Worm (Caenorhabditis elegans): ENCODE data around the gene fbxa-99.
"Not testable (repeated sequence)": the region's sequence is repeated elsewhere in the genome, so short reads cannot be mapped to it uniquely, and the experiment has no call there.

Gene fbxa-99

DNA sequence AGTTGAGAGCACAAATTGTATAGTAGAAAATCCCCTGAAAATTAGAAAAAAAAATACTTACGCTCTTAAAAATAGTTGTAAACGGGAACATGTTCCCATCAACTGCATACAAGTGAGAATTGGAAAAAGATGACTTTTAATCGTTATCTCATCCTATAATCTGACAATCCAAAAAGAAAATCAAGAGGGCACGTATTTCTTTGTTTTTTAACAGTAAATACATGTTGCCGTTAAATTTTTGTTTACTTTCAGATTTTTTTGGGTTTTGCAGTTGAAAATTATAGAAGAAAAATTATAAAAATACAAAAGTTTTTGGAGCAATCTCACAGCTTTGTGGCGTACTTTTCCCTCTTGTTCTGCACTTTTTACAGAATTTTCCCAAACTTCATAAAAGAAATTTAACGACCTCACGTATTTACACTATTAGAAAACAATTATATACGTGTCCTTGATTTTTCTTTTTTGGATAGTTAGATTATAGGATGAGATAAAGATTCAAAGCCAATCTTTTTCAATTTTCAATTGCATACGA, 14.1 kb upstream of the fbxa-99 start, which contains the start of the genes C06C6.9 and C06C6.8:
C06C6.9 (minus strand) TSS at position 101 of the 532 bp plus-strand sequence.
C06C6.8 (plus strand) TSS at position 482 of the 532 bp plus-strand sequence.
- TF ChIP-seq nfya-1 (tag; optimal IDR thresholded peaks at IDR 0.05; ENCODE audit: insufficient read depth), result no peak
- no peak for TF ChIP-seq daf-12 (tag; optimal IDR thresholded peaks at IDR 0.05)
- no peak for TF ChIP-seq mml-1 (tag; optimal IDR thresholded peaks at IDR 0.05)
- TF ChIP-seq pqm-1 (tag; optimal IDR thresholded peaks at IDR 0.05), result no peak
- no peak for TF ChIP-seq fkh-2 (tag; optimal IDR thresholded peaks at IDR 0.05)
- TF ChIP-seq aly-2 (tag; optimal IDR thresholded peaks at IDR 0.05), result no peak
- no peak for TF ChIP-seq nhr-23 (tag; optimal IDR thresholded peaks at IDR 0.05)
- no peak for TF ChIP-seq eor-1 (tag; optimal IDR thresholded peaks at IDR 0.05)
- TF ChIP-seq ceh-82 (tag; optimal IDR thresholded peaks at IDR 0.05), result no peak
- TF ChIP-seq nhr-11 (tag; optimal IDR thresholded peaks at IDR 0.05), result no peak
- no peak for TF ChIP-seq nhr-77 (tag; optimal IDR thresholded peaks at IDR 0.05)
- TF ChIP-seq fos-1 (tag; optimal IDR thresholded peaks at IDR 0.05), result no peak
- TF ChIP-seq ceh-16 (tag; optimal IDR thresholded peaks at IDR 0.05), result no peak
- TF ChIP-seq ceh-9 (tag; optimal IDR thresholded peaks at IDR 0.05), result no peak
- TF ChIP-seq ztf-11 (tag; optimal IDR thresholded peaks at IDR 0.05), result no peak
- TF ChIP-seq ztf-4 (tag; optimal IDR thresholded peaks at IDR 0.05), result no peak
- no peak for TF ChIP-seq nhr-67 (tag; optimal IDR thresholded peaks at IDR 0.05)
- no peak for TF ChIP-seq egl-5 (tag; optimal IDR thresholded peaks at IDR 0.05)
- no peak for TF ChIP-seq nhr-12 (tag; optimal IDR thresholded peaks at IDR 0.05)

- not testable (repeated sequence) for TF ChIP-seq ceh-16 (tag; optimal IDR thresholded peaks at IDR 0.05); unc-62 (GFP tag; optimal IDR thresholded peaks at IDR 0.05); fkh-10 (GFP tag; optimal IDR thresholded peaks at IDR 0.05)
These were observed 9.2 kb upstream of the fbxa-99 start, which contains the start of gene C06C6.7 for ce11 chrV:15991850-15992249. Gene C06C6.7 (plus strand): TSS chrV:15992150.

DNA sequence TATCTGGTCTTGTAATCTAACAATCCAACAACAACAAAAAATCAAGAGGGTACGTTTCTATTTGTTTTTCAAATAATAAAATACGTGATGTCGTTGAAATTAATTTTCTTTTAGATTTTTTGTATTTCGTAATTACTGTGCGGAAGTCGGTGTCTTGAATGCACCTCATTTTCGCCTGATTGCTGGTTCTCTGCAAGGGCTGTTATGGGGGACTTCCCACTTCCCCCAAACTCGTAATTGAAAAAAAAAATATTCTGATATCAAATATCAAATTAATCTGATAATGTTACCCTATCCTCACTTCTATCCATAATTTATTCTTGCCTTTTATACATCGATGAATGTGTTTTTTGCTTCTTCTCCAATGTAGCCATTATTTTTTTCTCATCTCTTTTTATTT, 5.4 kb upstream of the fbxa-99 start, which contains the start of gene F36G9.15:
F36G9.15 (minus strand) TSS at position 101 of the 400 bp plus-strand sequence.
- no peak for TF ChIP-seq ZK546.5 (tag; optimal IDR thresholded peaks at IDR 0.05)

- TF ChIP-seq elt-2 (tag; optimal IDR thresholded peaks at IDR 0.05) (peak; percentile 92), pqm-1 (tag; optimal IDR thresholded peaks at IDR 0.05) (peak; percentile 76), sea-2 (GFP tag; optimal IDR thresholded peaks at IDR 0.05) (no peak), R02D3.7 (tag; optimal IDR thresholded peaks at IDR 0.05) (no peak)
These were observed 4.4 kb downstream of the fbxa-99 start, which contains the start of gene oac-20 for ce11 chrV:15978232-15978764. Gene oac-20 (plus strand): TSS chrV:15978714.

- TF ChIP-seq ceh-9 (tag; optimal IDR thresholded peaks at IDR 0.05) (no peak), R02D3.7 (tag; optimal IDR thresholded peaks at IDR 0.05) (no peak), nhr-43 (tag; optimal IDR thresholded peaks at IDR 0.05; ENCODE audit: poor library complexity, severe bottlenecking) (no peak), nhr-11 (tag; optimal IDR thresholded peaks at IDR 0.05) (no peak)
These were observed 6.8 kb downstream of the fbxa-99 start, which contains the start of gene clec-232 for ce11 chrV:15975845-15976244. Gene clec-232 (plus strand): TSS chrV:15976145.

DNA sequence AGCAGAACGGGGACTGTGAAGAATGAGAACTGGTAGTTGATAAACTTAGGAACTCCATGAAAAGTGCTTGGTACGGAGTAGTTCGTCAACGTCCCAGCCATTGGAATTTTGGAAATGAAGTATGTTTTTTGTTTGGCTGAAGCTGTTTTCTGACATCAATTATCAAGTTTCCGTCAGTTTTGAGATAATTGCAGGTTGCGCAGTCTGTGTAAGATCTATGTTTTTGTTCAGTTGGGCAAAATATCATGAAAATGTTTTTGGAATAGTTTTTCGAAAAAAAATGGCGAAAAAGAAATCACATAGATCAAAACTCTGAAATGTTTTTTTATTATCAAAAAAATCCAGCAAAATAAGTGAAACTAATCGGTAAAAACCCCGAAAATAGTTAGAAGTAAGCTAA, 7.8 kb downstream of the fbxa-99 start, which contains the start of gene sru-22:
sru-22 (minus strand) TSS at position 101 of the 400 bp plus-strand sequence.
- TF ChIP-seq ztf-4 (tag; optimal IDR thresholded peaks at IDR 0.05), result no peak
- TF ChIP-seq nhr-12 (tag; optimal IDR thresholded peaks at IDR 0.05), result no peak
- TF ChIP-seq unc-39 (tag; optimal IDR thresholded peaks at IDR 0.05), result no peak
- no peak for TF ChIP-seq fos-1 (tag; optimal IDR thresholded peaks at IDR 0.05)
- no peak for TF ChIP-seq elt-2 (tag; optimal IDR thresholded peaks at IDR 0.05)
- TF ChIP-seq nhr-237 (tag; optimal IDR thresholded peaks at IDR 0.05), result no peak

- TF ChIP-seq mdl-1 (tag; optimal IDR thresholded peaks at IDR 0.05) (no peak), nhr-67 (tag; optimal IDR thresholded peaks at IDR 0.05) (no peak), lin-39 (tag; optimal IDR thresholded peaks at IDR 0.05) (no peak), pha-4 (tag; optimal IDR thresholded peaks at IDR 0.05) (no peak), eor-1 (tag; optimal IDR thresholded peaks at IDR 0.05) (no peak), ZK546.5 (tag; optimal IDR thresholded peaks at IDR 0.05) (no peak), tbx-2 (tag; optimal IDR thresholded peaks at IDR 0.05) (no peak), elt-2 (tag; optimal IDR thresholded peaks at IDR 0.05) (no peak), egl-27 (tag; optimal IDR thresholded peaks at IDR 0.05) (no peak), zag-1 (tag; optimal IDR thresholded peaks at IDR 0.05) (no peak), egl-5 (tag; optimal IDR thresholded peaks at IDR 0.05) (no peak), lsy-12 (tag; optimal IDR thresholded peaks at IDR 0.05) (no peak), pqm-1 (tag; optimal IDR thresholded peaks at IDR 0.05) (no peak), ceh-9 (tag; optimal IDR thresholded peaks at IDR 0.05) (no peak), nhr-12 (tag; optimal IDR thresholded peaks at IDR 0.05) (no peak)
These were observed 10.2 kb downstream of the fbxa-99 start, which contains the start of gene sru-23 for ce11 chrV:15972484-15972883. Gene sru-23 (minus strand): TSS chrV:15972584.

Measured in whole organism, L3 larva.